Fruit fly (Drosophila melanogaster) whole organism, embryonic: ENCODE data around the gene SIFaR.

Experiments used
- Ada2b ChIP-seq: fragments of 200-800 bp; sonication (Bioruptor generic); IDR thresholded peaks from 2 replicates; pipeline ENCODE4 v1.3.6; 2022; ENCODE audit warnings: missing biosample characterization, missing genetic modification characterization
- Aef1 ChIP-seq: fragments of 200-800 bp; sonication (Bioruptor generic); IDR thresholded peaks from 3 replicates; pipeline ENCODE4 v1.3.6; 2022; ENCODE audit warnings: missing biosample characterization, missing genetic modification characterization
- Asciz ChIP-seq: fragments of 200-800 bp; sonication (Bioruptor generic); optimal IDR thresholded peaks from 2 replicates; lab custom pipeline; 2017; ENCODE audit warnings: missing biosample characterization, mild to moderate bottlenecking, missing genetic modification characterization, missing genetic modification reagents
- Atf6 ChIP-seq: fragments of 200-800 bp; sonication (Bioruptor generic); IDR thresholded peaks from 2 replicates; pipeline ENCODE4 v1.3.6; 2022; ENCODE audit warnings: missing biosample characterization, missing genetic modification characterization
- B-H1 ChIP-seq: fragments of 200-800 bp; sonication (Bioruptor generic); IDR thresholded peaks from 3 replicates; pipeline ENCODE4 v1.3.6; 2022; ENCODE audit warnings: missing biosample characterization, missing genetic modification characterization
- Bgb ChIP-seq: fragments of 200-800 bp; sonication (Bioruptor generic); IDR thresholded peaks from 2 replicates; pipeline ENCODE4 v1.3.6; 2022; ENCODE audit warnings: missing biosample characterization, missing genetic modification characterization; ENCODE audit not compliant: partially characterized antibody
- C15 ChIP-seq: fragments of 200-800 bp; sonication (Bioruptor generic); IDR thresholded peaks from 3 replicates; pipeline ENCODE4 v1.3.6; 2022; ENCODE audit warnings: missing biosample characterization, missing genetic modification characterization
- CG10321 ChIP-seq: fragments of 200-800 bp; sonication (Bioruptor generic); IDR thresholded peaks from 2 replicates; pipeline ENCODE4 v1.3.6; 2022; ENCODE audit warnings: missing biosample characterization, missing genetic modification characterization
- CG1233 ChIP-seq: fragments of 200-800 bp; sonication (Bioruptor generic); optimal IDR thresholded peaks from 4 replicates; lab custom pipeline; 2018; ENCODE audit warnings: missing biosample characterization, mild to moderate bottlenecking, missing genetic modification characterization
- CG12659 ChIP-seq: fragments of 200-800 bp; sonication (Bioruptor generic); optimal IDR thresholded peaks from 3 replicates; lab custom pipeline; 2017; ENCODE audit warnings: mild to moderate bottlenecking, missing biosample characterization, missing genetic modification reagents, missing genetic modification characterization
- CG13123 ChIP-seq: fragments of 200-800 bp; sonication (Bioruptor generic); optimal IDR thresholded peaks from 2 replicates; lab custom pipeline; 2016; ENCODE audit warnings: missing biosample characterization, missing genetic modification characterization
- CG16863 ChIP-seq: fragments of 200-800 bp; sonication (Bioruptor generic); optimal IDR thresholded peaks from 3 replicates; lab custom pipeline; 2016; ENCODE audit warnings: missing biosample characterization, missing genetic modification characterization
- CG17568 ChIP-seq: fragments of 200-800 bp; sonication (Bioruptor generic); optimal IDR thresholded peaks from 2 replicates; lab custom pipeline; 2018; ENCODE audit warnings: missing biosample characterization, mild to moderate bottlenecking, missing genetic modification characterization, moderate library complexity
- CG17802 ChIP-seq: fragments of 200-800 bp; sonication (Bioruptor generic); optimal IDR thresholded peaks from 2 replicates; lab custom pipeline; 2018; ENCODE audit warnings: missing biosample characterization, mild to moderate bottlenecking, missing genetic modification characterization, moderate library complexity
- CG1832 ChIP-seq: fragments of 200-800 bp; sonication (Bioruptor generic); optimal IDR thresholded peaks from 2 replicates; lab custom pipeline; 2017; ENCODE audit warnings: missing biosample characterization, mild to moderate bottlenecking, missing genetic modification characterization, inconsistent platforms
- CG30431 ChIP-seq: fragments of 200-800 bp; sonication (Bioruptor generic); optimal IDR thresholded peaks from 2 replicates; lab custom pipeline; 2017; ENCODE audit warnings: missing biosample characterization, missing genetic modification characterization
- CG33557 ChIP-seq: fragments of 200-800 bp; sonication (Bioruptor generic); optimal IDR thresholded peaks from 2 replicates; lab custom pipeline; 2019; ENCODE audit warnings: missing biosample characterization, mild to moderate bottlenecking, missing genetic modification characterization, moderate library complexity
- CG3847 ChIP-seq: fragments of 200-800 bp; sonication (Bioruptor generic); IDR thresholded peaks from 2 replicates; pipeline ENCODE4 v1.3.6; 2022; ENCODE audit warnings: missing biosample characterization, missing genetic modification characterization
- CG42726 ChIP-seq: fragments of 200-800 bp; sonication (Bioruptor generic); IDR thresholded peaks from 2 replicates; pipeline ENCODE4 v1.3.6; 2022; ENCODE audit warnings: missing biosample characterization, missing genetic modification characterization; ENCODE audit not compliant: partially characterized antibody
- CG4820 ChIP-seq: fragments of 200-800 bp; sonication (Bioruptor generic); optimal IDR thresholded peaks from 3 replicates; lab custom pipeline; 2016; ENCODE audit warnings: missing biosample characterization, missing genetic modification characterization
- CG6765 ChIP-seq: fragments of 200-800 bp; sonication (Bioruptor generic); optimal IDR thresholded peaks from 3 replicates; lab custom pipeline; 2017; ENCODE audit warnings: missing biosample characterization, mild to moderate bottlenecking, missing genetic modification characterization
- CG9437 ChIP-seq: fragments of 200-800 bp; sonication (Bioruptor generic); optimal IDR thresholded peaks from 2 replicates; lab custom pipeline; 2018; ENCODE audit warnings: missing biosample characterization, mild to moderate bottlenecking, missing genetic modification characterization
- CG9817 ChIP-seq: fragments of 200-800 bp; sonication (Bioruptor generic); optimal IDR thresholded peaks from 2 replicates; lab custom pipeline; 2018; ENCODE audit warnings: missing biosample characterization, mild to moderate bottlenecking, missing genetic modification characterization, moderate library complexity
- CG9876 ChIP-seq: fragments of 200-800 bp; sonication (Bioruptor generic); optimal IDR thresholded peaks from 2 replicates; lab custom pipeline; 2016; ENCODE audit warnings: missing biosample characterization, missing genetic modification characterization
- Chrac-16 ChIP-seq: fragments of 200-800 bp; sonication (Bioruptor generic); optimal IDR thresholded peaks from 3 replicates; lab custom pipeline; 2016; ENCODE audit warnings: missing biosample characterization, missing genetic modification characterization
- D19A ChIP-seq: fragments of 200-800 bp; optimal IDR thresholded peaks from 3 replicates; lab custom pipeline; 2019; ENCODE audit warnings: missing biosample characterization, mild to moderate bottlenecking, missing genetic modification characterization, moderate library complexity
- Deaf1 ChIP-seq: fragments of 200-800 bp; optimal IDR thresholded peaks from 3 replicates; lab custom pipeline; 2019; ENCODE audit warnings: missing biosample characterization, mild to moderate bottlenecking, missing genetic modification characterization, moderate library complexity
- Dek ChIP-seq: fragments of 200-800 bp; sonication (Bioruptor generic); optimal IDR thresholded peaks from 3 replicates; lab custom pipeline; 2019; ENCODE audit warnings: missing biosample characterization, mild to moderate bottlenecking, missing genetic modification characterization, moderate library complexity
- E2f1 ChIP-seq: fragments of 200-800 bp; sonication (Bioruptor generic); IDR thresholded peaks from 2 replicates; pipeline ENCODE4 v1.3.6; 2022; ENCODE audit warnings: missing biosample characterization, missing genetic modification characterization
- Elba2 ChIP-seq: fragments of 200-800 bp; sonication (Bioruptor generic); optimal IDR thresholded peaks from 3 replicates; lab custom pipeline; 2016; ENCODE audit warnings: missing biosample characterization, missing genetic modification characterization
- MTF-1 ChIP-seq: fragments of 200-800 bp; sonication (Bioruptor generic); optimal IDR thresholded peaks from 2 replicates; lab custom pipeline; 2018; ENCODE audit warnings: missing biosample characterization, mild to moderate bottlenecking, missing genetic modification characterization, borderline replicate concordance
- NC2α ChIP-seq: fragments of 200-800 bp; sonication (Bioruptor generic); optimal IDR thresholded peaks from 2 replicates; lab custom pipeline; 2016; ENCODE audit warnings: missing biosample characterization, missing genetic modification characterization
- Poxn ChIP-seq: fragments of 200-800 bp; sonication (Bioruptor generic); IDR thresholded peaks from 2 replicates; pipeline ENCODE4 v1.3.6; 2022; ENCODE audit warnings: missing biosample characterization, missing genetic modification characterization
- Rx ChIP-seq: fragments of 200-800 bp; sonication (Bioruptor generic); IDR thresholded peaks from 2 replicates; pipeline ENCODE4 v1.3.6; 2022; ENCODE audit warnings: missing biosample characterization, missing genetic modification characterization
- Scr ChIP-seq: fragments of 200-800 bp; sonication (Bioruptor generic); IDR thresholded peaks from 2 replicates; pipeline ENCODE4 v1.3.6; 2022; ENCODE audit warnings: missing biosample characterization, missing genetic modification characterization; ENCODE audit not compliant: partially characterized antibody
- Sry-β ChIP-seq: fragments of 200-800 bp; sonication (Bioruptor generic); optimal IDR thresholded peaks from 2 replicates; lab custom pipeline; 2018; ENCODE audit warnings: missing biosample characterization, mild to moderate bottlenecking, missing genetic modification characterization, moderate library complexity
- Xrp1 ChIP-seq: fragments of 200-800 bp; sonication (Bioruptor generic); IDR thresholded peaks from 2 replicates; pipeline ENCODE4 v1.3.6; 2022; ENCODE audit warnings: missing biosample characterization, missing genetic modification characterization
- bbx ChIP-seq: fragments of 200-800 bp; sonication (Bioruptor generic); IDR thresholded peaks from 2 replicates; pipeline ENCODE4 v1.3.6; 2022; ENCODE audit warnings: missing biosample characterization, missing genetic modification characterization; ENCODE audit not compliant: partially characterized antibody
- en ChIP-seq: fragments of 200-800 bp; sonication (Bioruptor generic); optimal IDR thresholded peaks from 2 replicates; lab custom pipeline; 2016; ENCODE audit warnings: missing biosample characterization, missing genetic modification characterization
- gsb-n ChIP-seq: fragments of 200-800 bp; sonication (Bioruptor generic); optimal IDR thresholded peaks from 3 replicates; lab custom pipeline; 2018; ENCODE audit warnings: missing biosample characterization, mild to moderate bottlenecking, missing genetic modification characterization
- org-1 ChIP-seq: fragments of 200-800 bp; sonication (Bioruptor generic); optimal IDR thresholded peaks from 2 replicates; lab custom pipeline; 2017; ENCODE audit warnings: missing biosample characterization, missing genetic modification characterization
- run ChIP-seq: fragments of 200-800 bp; sonication (Bioruptor generic); optimal IDR thresholded peaks from 3 replicates; lab custom pipeline; 2018; ENCODE audit warnings: missing biosample characterization, mild to moderate bottlenecking, missing genetic modification characterization
- sc ChIP-seq, 3 experiments: fragments of >200 bp in 2 of 3; fragments of 200-800 bp in 1 of 3; sonication (Bioruptor generic) in 1 of 3; optimal IDR thresholded peaks; 2 replicates in 2 of 3; 3 replicates in 1 of 3; lab custom pipeline; 2017; ENCODE audit warnings: mild to moderate bottlenecking in 1 of 3, missing biosample characterization in 1 of 3, missing genetic modification characterization in 1 of 3, missing genetic modification reagents in 1 of 3
- sens ChIP-seq: fragments of 200-800 bp; sonication (Bioruptor generic); peaks from one replicate; lab custom pipeline; 2016; ENCODE audit warnings: missing biosample characterization, missing genetic modification characterization
- sim ChIP-seq: fragments of 200-800 bp; sonication (Bioruptor generic); IDR thresholded peaks from 2 replicates; pipeline ENCODE4 v1.3.6; 2022; ENCODE audit warnings: missing biosample characterization, missing genetic modification characterization
- sna ChIP-seq: fragments of 200-800 bp; sonication (Bioruptor generic); IDR thresholded peaks from 2 replicates; pipeline ENCODE4 v1.3.6; 2022; ENCODE audit warnings: missing biosample characterization, missing genetic modification characterization; ENCODE audit not compliant: partially characterized antibody
- so ChIP-seq: fragments of 200-800 bp; sonication (Bioruptor generic); IDR thresholded peaks from 3 replicates; pipeline ENCODE4 v1.3.6; 2022; ENCODE audit warnings: missing biosample characterization, missing genetic modification characterization
- sob ChIP-seq: fragments of 200-800 bp; sonication (Bioruptor generic); IDR thresholded peaks from 2 replicates; pipeline ENCODE4 v1.3.6; 2022; ENCODE audit warnings: missing biosample characterization, missing genetic modification characterization
- sug ChIP-seq: fragments of 200-800 bp; optimal IDR thresholded peaks from 2 replicates; lab custom pipeline; 2019; ENCODE audit warnings: missing biosample characterization, mild to moderate bottlenecking, missing genetic modification characterization, moderate library complexity
- tap ChIP-seq: fragments of 200-800 bp; optimal IDR thresholded peaks from 3 replicates; lab custom pipeline; 2019; ENCODE audit warnings: missing biosample characterization, mild to moderate bottlenecking, missing genetic modification characterization, moderate library complexity

The SIFaR gene

DNA sequence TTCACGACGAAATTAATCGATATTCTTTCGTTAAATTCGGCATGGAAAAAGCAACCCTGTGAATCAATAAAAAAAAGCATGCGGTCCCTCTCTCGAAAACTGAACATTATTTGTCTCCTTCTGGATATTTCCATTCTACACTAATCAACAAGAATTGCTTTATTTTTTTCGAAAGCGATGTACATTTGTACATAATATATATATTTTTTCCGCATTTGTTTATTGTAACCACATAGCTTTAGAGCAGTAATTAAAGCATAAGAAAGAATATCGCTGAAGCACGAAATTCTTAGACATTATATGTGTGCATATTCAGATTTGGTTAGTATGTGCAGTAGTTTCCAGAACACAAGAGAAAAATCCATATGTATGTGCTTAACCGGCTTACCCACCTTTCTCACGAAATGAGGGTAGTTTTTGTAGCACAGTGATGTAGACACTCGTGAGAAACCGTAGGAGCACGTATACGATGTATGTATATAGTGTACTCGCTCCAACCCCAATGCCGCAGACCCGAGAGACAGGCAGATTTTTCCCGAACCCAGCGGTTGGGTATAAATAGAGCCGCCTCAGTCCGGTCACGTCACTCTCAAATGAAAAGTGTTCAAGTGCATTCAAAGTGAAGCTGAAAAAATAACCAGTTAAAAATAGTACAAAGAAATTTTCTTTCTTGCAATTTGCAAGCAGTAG is 2.4 kb upstream of the SIFaR start (continued):
- TF ChIP-seq Aef1 (GFP tag; lab: Robert Waterston, UW) (no peak), CG17802 (tag; lab: Kevin White, UChicago) (no peak), CG1832 (GFP tag; lab: Kevin White, UChicago) (peak; percentile 70), en (no peak), B-H1 (GFP tag; lab: Robert Waterston, UW) (no peak), Poxn (GFP tag; lab: Robert Waterston, UW) (no peak), CG3847 (GFP tag; lab: Robert Waterston, UW) (no peak), C15 (GFP tag; lab: Robert Waterston, UW) (no peak), sna (GFP tag; lab: Robert Waterston, UW) (no peak), CG42726 (GFP tag; lab: Robert Waterston, UW) (no peak), gsb-n (tag; lab: Kevin White, UChicago) (no peak), CG13123 (peak; percentile 60), Scr (no peak), CG30431 (peak; percentile 68), Ada2b (GFP tag; lab: Robert Waterston, UW) (no peak), Asciz (GFP tag; lab: Kevin White, UChicago) (peak; percentile 88), run (tag; lab: Kevin White, UChicago) (peak; percentile 28), CG17568 (GFP tag; lab: Kevin White, UChicago) (peak; percentile 87), Bgb (no peak), bbx (no peak), Rx (GFP tag; lab: Robert Waterston, UW) (no peak), CG9817 (tag; lab: Kevin White, UChicago) (peak; percentile 57), org-1 (GFP tag; lab: Kevin White, UChicago) (peak; percentile 72), CG6765 (GFP tag; lab: Kevin White, UChicago) (peak; percentile 88), Sry-β (GFP tag; lab: Kevin White, UChicago) (peak; percentile 12), D19A (tag; lab: Kevin White, UChicago) (peak; percentile 90), sens (GFP tag; lab: Kevin White, UChicago) (peak; percentile 92), so (GFP tag; lab: Robert Waterston, UW) (no peak), Atf6 (GFP tag; lab: Robert Waterston, UW) (no peak), sug (tag; lab: Kevin White, UChicago) (peak; percentile 87), sob (GFP tag; lab: Robert Waterston, UW) (no peak), Xrp1 (GFP tag; lab: Robert Waterston, UW) (no peak), CG12659 (GFP tag; lab: Kevin White, UChicago) (peak; percentile 94), Dek (tag; lab: Kevin White, UChicago) (peak; percentile 55), sc (optimal IDR thresholded peaks at IDR 0.05; lab: Kevin White, UChicago) (no peak), sc (GFP tag; optimal IDR thresholded peaks at IDR 0.05; lab: Kevin White, UChicago) (peak; percentile 69), CG4820 (GFP tag; lab: Kevin White, UChicago) (peak; percentile 59), Deaf1 (tag; lab: Kevin White, UChicago) (peak; percentile 93), CG33557 (peak; percentile 88), CG10321 (GFP tag; lab: Robert Waterston, UW) (no peak), CG9876 (peak; percentile 66), Chrac-16 (GFP tag; lab: Kevin White, UChicago) (peak; percentile 87), tap (tag; lab: Kevin White, UChicago) (peak; percentile 91), E2f1 (GFP tag; lab: Robert Waterston, UW) (no peak), sim (GFP tag; lab: Robert Waterston, UW) (no peak), NC2α (peak; percentile 42), MTF-1 (GFP tag; lab: Kevin White, UChicago) (peak; percentile 60), CG9437 (peak; percentile 83), Elba2 (GFP tag; lab: Kevin White, UChicago) (no peak), CG16863 (GFP tag; lab: Kevin White, UChicago) (peak; percentile 57), CG1233 (GFP tag; lab: Kevin White, UChicago) (peak; percentile 86)
